Fruit fly (Drosophila melanogaster) S2 (cell line): ENCODE results near the gene CG31365.

Source experiments
- CG8478 ChIP-seq: fragments of >200 bp; optimal IDR thresholded peaks from 2 replicates; lab custom pipeline; 2018
- CTCF ChIP-seq, 2 experiments: fragments of >200 bp; optimal IDR thresholded peaks; 2 replicates each; lab custom pipeline; 2018

DNA sequence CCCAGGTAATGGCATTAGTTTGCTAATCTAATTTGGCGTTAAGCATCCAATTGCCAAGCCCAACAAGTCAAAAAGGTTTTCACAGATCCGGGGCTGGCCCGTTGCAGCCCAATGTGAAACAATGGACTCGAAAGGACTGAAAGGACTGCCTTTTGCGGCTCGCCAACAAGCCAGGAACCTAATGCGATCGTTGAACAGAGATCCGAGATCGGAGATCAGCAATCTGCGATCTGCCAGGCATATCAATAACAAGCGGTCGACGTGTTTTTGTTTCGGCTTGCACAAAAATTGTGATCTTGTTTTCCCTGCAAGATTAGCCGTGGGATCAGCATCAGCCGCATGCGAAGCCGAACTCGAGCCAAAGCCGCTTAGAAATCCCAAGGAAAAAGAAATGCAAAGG is 3.4 kb upstream of the CG31365 start:
- TF ChIP-seq CG8478 (lab: Kevin White, UChicago): no peak
- no peak for TF ChIP-seq CTCF (optimal IDR thresholded peaks at IDR 0.05; lab: Kevin White, UChicago)
